Fruit fly (Drosophila melanogaster) whole organism, embryonic: ENCODE results near the gene Pex1.

Experiments used
- Blimp-1 ChIP-seq: fragments of 200-800 bp; sonication (Bioruptor generic); optimal IDR thresholded peaks from 3 replicates; lab custom pipeline; 2018; ENCODE audit warnings: missing biosample characterization, missing genetic modification characterization, mild to moderate bottlenecking, moderate library complexity, missing genetic modification reagents
- CG11093 ChIP-seq: fragments of 200-800 bp; sonication (Bioruptor generic); IDR thresholded peaks from 3 replicates; pipeline ENCODE4 v1.3.6; 2022; ENCODE audit warnings: missing biosample characterization, missing genetic modification characterization
- CG11504 ChIP-seq: fragments of 200-800 bp; sonication (Bioruptor generic); optimal IDR thresholded peaks from 3 replicates; lab custom pipeline; 2019; ENCODE audit warnings: missing biosample characterization, mild to moderate bottlenecking, missing genetic modification characterization, moderate library complexity
- CG12299 ChIP-seq: fragments of 200-800 bp; sonication (Bioruptor generic); optimal IDR thresholded peaks from 2 replicates; lab custom pipeline; 2018; ENCODE audit warnings: missing biosample characterization, mild to moderate bottlenecking, missing genetic modification characterization
- CG12391 ChIP-seq: fragments of 200-800 bp; sonication (Bioruptor generic); optimal IDR thresholded peaks from 3 replicates; lab custom pipeline; 2018; ENCODE audit warnings: missing biosample characterization, mild to moderate bottlenecking, missing genetic modification characterization, moderate library complexity
- CG13123 ChIP-seq: fragments of 200-800 bp; sonication (Bioruptor generic); optimal IDR thresholded peaks from 2 replicates; lab custom pipeline; 2016; ENCODE audit warnings: missing biosample characterization, missing genetic modification characterization
- CG14050 ChIP-seq: fragments of 200-800 bp; sonication (Bioruptor generic); IDR thresholded peaks from 3 replicates; pipeline ENCODE4 v1.3.6; 2022; ENCODE audit warnings: missing biosample characterization, missing genetic modification characterization
- CG17359 ChIP-seq: fragments of 200-800 bp; sonication (Bioruptor generic); optimal IDR thresholded peaks from 3 replicates; lab custom pipeline; 2018; ENCODE audit warnings: missing biosample characterization, mild to moderate bottlenecking, missing genetic modification characterization, moderate library complexity
- CG17361 ChIP-seq: fragments of 200-800 bp; sonication (Bioruptor generic); IDR thresholded peaks from 3 replicates; pipeline ENCODE4 v1.3.6; 2022; ENCODE audit warnings: missing biosample characterization, missing genetic modification characterization
- CG17385 ChIP-seq: fragments of 200-800 bp; sonication (Bioruptor generic); optimal IDR thresholded peaks from 3 replicates; lab custom pipeline; 2018; ENCODE audit warnings: missing biosample characterization, mild to moderate bottlenecking, missing genetic modification characterization
- CG17568 ChIP-seq: fragments of 200-800 bp; sonication (Bioruptor generic); optimal IDR thresholded peaks from 2 replicates; lab custom pipeline; 2018; ENCODE audit warnings: missing biosample characterization, mild to moderate bottlenecking, missing genetic modification characterization, moderate library complexity
- CG1792 ChIP-seq: fragments of 200-800 bp; sonication (Bioruptor generic); optimal IDR thresholded peaks from 2 replicates; lab custom pipeline; 2016; ENCODE audit warnings: missing biosample characterization, missing genetic modification characterization
- CG18476 ChIP-seq: fragments of 200-800 bp; sonication (Bioruptor generic); optimal IDR thresholded peaks from 2 replicates; lab custom pipeline; 2016; ENCODE audit warnings: missing biosample characterization, mild to moderate bottlenecking, missing genetic modification characterization
- CG2116 ChIP-seq: fragments of 200-800 bp; sonication (Bioruptor generic); optimal IDR thresholded peaks from 3 replicates; lab custom pipeline; 2018; ENCODE audit warnings: missing biosample characterization, mild to moderate bottlenecking, missing genetic modification characterization
- CG31224 ChIP-seq: fragments of 200-800 bp; sonication (Bioruptor generic); IDR thresholded peaks from 2 replicates; pipeline ENCODE4 v1.3.6; 2022; ENCODE audit warnings: missing biosample characterization, missing genetic modification characterization
- CG31365 ChIP-seq: fragments of 200-800 bp; sonication (Bioruptor generic); optimal IDR thresholded peaks from 2 replicates; lab custom pipeline; 2018; ENCODE audit warnings: missing biosample characterization, mild to moderate bottlenecking, missing genetic modification characterization
- CG32767 ChIP-seq: fragments of 200-800 bp; sonication (Bioruptor generic); IDR thresholded peaks from 2 replicates; pipeline ENCODE4 v1.3.6; 2022; ENCODE audit warnings: missing biosample characterization, missing genetic modification characterization
- CG4328 ChIP-seq: fragments of 200-800 bp; sonication (Bioruptor generic); optimal IDR thresholded peaks from 3 replicates; lab custom pipeline; 2017; ENCODE audit warnings: missing biosample characterization, missing genetic modification reagents, missing genetic modification characterization
- CG4730 ChIP-seq: fragments of 200-800 bp; sonication (Bioruptor generic); IDR thresholded peaks from 2 replicates; pipeline ENCODE4 v1.3.6; 2022; ENCODE audit warnings: missing biosample characterization, missing genetic modification characterization
- CG6175 ChIP-seq: fragments of 200-800 bp; sonication (Bioruptor generic); IDR thresholded peaks from 3 replicates; pipeline ENCODE4 v1.3.6; 2022; ENCODE audit warnings: missing biosample characterization, missing genetic modification characterization
- CG6654 ChIP-seq: fragments of 200-800 bp; sonication (Bioruptor generic); optimal IDR thresholded peaks from 2 replicates; lab custom pipeline; 2017; ENCODE audit warnings: missing biosample characterization, mild to moderate bottlenecking, missing genetic modification characterization
- CG7372 ChIP-seq: fragments of 200-800 bp; sonication (Bioruptor generic); IDR thresholded peaks from 2 replicates; pipeline ENCODE4 v1.3.6; 2022; ENCODE audit warnings: missing biosample characterization, missing genetic modification characterization
- CG8089 ChIP-seq: fragments of 200-800 bp; sonication (Bioruptor generic); optimal IDR thresholded peaks from 3 replicates; lab custom pipeline; 2016; ENCODE audit warnings: missing biosample characterization, missing genetic modification characterization
- CG8359 ChIP-seq: fragments of 200-800 bp; sonication (Bioruptor generic); optimal IDR thresholded peaks from 2 replicates; lab custom pipeline; 2017; ENCODE audit warnings: missing biosample characterization, mild to moderate bottlenecking, missing genetic modification characterization, borderline replicate concordance
- CG9817 ChIP-seq: fragments of 200-800 bp; sonication (Bioruptor generic); optimal IDR thresholded peaks from 2 replicates; lab custom pipeline; 2018; ENCODE audit warnings: missing biosample characterization, mild to moderate bottlenecking, missing genetic modification characterization, moderate library complexity
- Dfd ChIP-seq, 2 experiments: fragments of >200 bp; optimal IDR thresholded peaks; 2 replicates each; lab custom pipeline; 2017; ENCODE audit warnings: missing biosample characterization in 2 of 2, missing genetic modification characterization in 2 of 2
- E2f1 ChIP-seq: fragments of 200-800 bp; sonication (Bioruptor generic); IDR thresholded peaks from 2 replicates; pipeline ENCODE4 v1.3.6; 2022; ENCODE audit warnings: missing biosample characterization, missing genetic modification characterization
- Ets97D ChIP-seq: fragments of 200-800 bp; sonication (Bioruptor generic); optimal IDR thresholded peaks from 3 replicates; lab custom pipeline; 2016; ENCODE audit warnings: missing biosample characterization, missing genetic modification characterization
- H15 ChIP-seq: fragments of 200-800 bp; sonication (Bioruptor generic); IDR thresholded peaks from 3 replicates; pipeline ENCODE4 v1.3.6; 2022; ENCODE audit warnings: missing biosample characterization, missing genetic modification characterization
- Hmx ChIP-seq: fragments of 200-800 bp; sonication (Bioruptor generic); optimal IDR thresholded peaks from 2 replicates; lab custom pipeline; 2016; ENCODE audit warnings: missing biosample characterization, missing genetic modification characterization
- Hr51 ChIP-seq, 2 experiments: fragments of 200-800 bp; sonication (Bioruptor generic); optimal IDR thresholded peaks; 2 replicates in 1 of 2; 3 replicates in 1 of 2; lab custom pipeline; 2016 to 2018; ENCODE audit warnings: missing biosample characterization in 2 of 2, missing genetic modification characterization in 2 of 2, mild to moderate bottlenecking in 1 of 2, moderate library complexity in 1 of 2
- Hsf ChIP-seq: fragments of 200-800 bp; sonication (Bioruptor generic); optimal IDR thresholded peaks from 3 replicates; lab custom pipeline; 2016; ENCODE audit warnings: missing biosample characterization, missing genetic modification characterization
- Mes4 ChIP-seq: fragments of 200-800 bp; sonication (Bioruptor generic); optimal IDR thresholded peaks from 2 replicates; lab custom pipeline; 2016; ENCODE audit warnings: missing biosample characterization, missing genetic modification characterization
- NFAT ChIP-seq: fragments of 200-800 bp; sonication (Bioruptor generic); IDR thresholded peaks from 2 replicates; pipeline ENCODE4 v1.3.6; 2022; ENCODE audit warnings: missing biosample characterization, missing genetic modification characterization
- Tbp ChIP-seq: fragments of >200 bp; optimal IDR thresholded peaks from 2 replicates; lab custom pipeline; 2018; ENCODE audit warnings: missing biosample characterization, missing genetic modification characterization
- Xbp1 ChIP-seq: fragments of 200-800 bp; sonication (Bioruptor generic); optimal IDR thresholded peaks from 3 replicates; lab custom pipeline; 2016; ENCODE audit warnings: missing biosample characterization, mild to moderate bottlenecking, missing genetic modification characterization
- ara ChIP-seq: fragments of 200-800 bp; sonication (Bioruptor generic); IDR thresholded peaks from 2 replicates; pipeline ENCODE4 v1.3.6; 2022; ENCODE audit warnings: missing biosample characterization, missing genetic modification characterization
- bowl ChIP-seq: fragments of 200-800 bp; sonication (Bioruptor generic); IDR thresholded peaks from 2 replicates; pipeline ENCODE4 v1.3.6; 2022; ENCODE audit warnings: missing biosample characterization, missing genetic modification characterization
- danr ChIP-seq: fragments of 200-800 bp; sonication (Bioruptor generic); IDR thresholded peaks from 2 replicates; pipeline ENCODE4 v1.3.6; 2022; ENCODE audit warnings: missing biosample characterization, missing genetic modification characterization
- gem ChIP-seq: fragments of 200-800 bp; sonication (Bioruptor generic); optimal IDR thresholded peaks from 2 replicates; lab custom pipeline; 2019; ENCODE audit warnings: missing biosample characterization, mild to moderate bottlenecking, missing genetic modification characterization, moderate library complexity
- h ChIP-seq: fragments of >200 bp; optimal IDR thresholded peaks from 2 replicates; lab custom pipeline; 2017
- kay ChIP-seq: fragments of 200-800 bp; sonication (Bioruptor generic); optimal IDR thresholded peaks from 2 replicates; lab custom pipeline; 2016; ENCODE audit warnings: missing biosample characterization, missing genetic modification characterization
- lilli ChIP-seq: fragments of 200-800 bp; sonication (Bioruptor generic); optimal IDR thresholded peaks from 3 replicates; lab custom pipeline; 2016; ENCODE audit warnings: missing biosample characterization, missing genetic modification characterization
- peb ChIP-seq: fragments of 200-800 bp; sonication (Bioruptor generic); IDR thresholded peaks from 2 replicates; pipeline ENCODE4 v1.3.6; 2022; ENCODE audit warnings: missing biosample characterization, missing genetic modification characterization
- sisA ChIP-seq: fragments of 200-800 bp; sonication (Bioruptor generic); IDR thresholded peaks from 2 replicates; pipeline ENCODE4 v1.3.6; 2022; ENCODE audit warnings: missing biosample characterization, missing genetic modification characterization
- sna ChIP-seq: fragments of 200-800 bp; sonication (Bioruptor generic); IDR thresholded peaks from 2 replicates; pipeline ENCODE4 v1.3.6; 2022; ENCODE audit warnings: missing biosample characterization, missing genetic modification characterization; ENCODE audit not compliant: partially characterized antibody
- sug ChIP-seq: fragments of 200-800 bp; optimal IDR thresholded peaks from 2 replicates; lab custom pipeline; 2019; ENCODE audit warnings: missing biosample characterization, mild to moderate bottlenecking, missing genetic modification characterization, moderate library complexity
- tgo ChIP-seq: fragments of 200-800 bp; sonication (Bioruptor generic); IDR thresholded peaks from 3 replicates; pipeline ENCODE4 v1.3.6; 2022; ENCODE audit warnings: missing biosample characterization, missing genetic modification characterization
- trem ChIP-seq: fragments of 200-800 bp; optimal IDR thresholded peaks from 3 replicates; lab custom pipeline; 2019; ENCODE audit warnings: missing biosample characterization, mild to moderate bottlenecking, missing genetic modification characterization, moderate library complexity
- tup ChIP-seq: fragments of 200-800 bp; sonication (Bioruptor generic); optimal IDR thresholded peaks from 2 replicates; lab custom pipeline; 2016; ENCODE audit warnings: missing biosample characterization, mild to moderate bottlenecking, missing genetic modification characterization, moderate library complexity
- zfh1 ChIP-seq: fragments of 200-800 bp; sonication (Bioruptor generic); IDR thresholded peaks from 3 replicates; pipeline ENCODE4 v1.3.6; 2022; ENCODE audit warnings: missing biosample characterization, missing genetic modification characterization
- zfh2 ChIP-seq: fragments of 200-800 bp; sonication (Bioruptor generic); optimal IDR thresholded peaks from 2 replicates; lab custom pipeline; 2016; ENCODE audit warnings: missing biosample characterization, missing genetic modification characterization

The Pex1 gene

DNA sequence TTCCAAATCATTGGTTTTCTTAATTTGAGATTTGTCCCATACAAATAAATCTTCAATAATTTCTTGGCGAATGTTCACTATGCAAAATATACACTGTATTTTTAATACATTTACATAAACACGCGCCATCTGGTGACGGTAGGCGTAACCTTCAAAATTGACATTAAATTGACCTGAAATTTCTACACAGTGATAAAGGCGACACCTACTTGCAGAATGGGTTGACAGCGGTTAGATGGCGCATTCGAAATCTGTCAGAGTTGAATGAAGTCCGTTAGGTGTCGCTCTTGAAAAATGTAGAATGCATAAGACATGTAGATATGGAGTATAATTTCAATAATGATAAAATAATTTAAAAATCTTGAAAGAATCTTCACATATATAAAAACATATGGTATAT, 39.7 kb downstream of the Pex1 start (continued):
- TF ChIP-seq kay (GFP tag; lab: Kevin White, UChicago) (peak; percentile 63), CG18476 (GFP tag; lab: Kevin White, UChicago) (no peak), zfh2 (GFP tag; lab: Kevin White, UChicago) (peak; percentile 76), CG1792 (peak; percentile 51), CG6654 (GFP tag; lab: Kevin White, UChicago) (no peak), Dfd (GFP tag; optimal IDR thresholded peaks at IDR 0.05; lab: Kevin White, UChicago) (no peak), CG9817 (peak; percentile 93), tgo (peak; percentile 71), CG17568 (GFP tag; lab: Kevin White, UChicago) (peak; percentile 19), CG17359 (tag; lab: Kevin White, UChicago) (peak; percentile 73), CG13123 (peak; percentile 77), sug (tag; lab: Kevin White, UChicago) (peak; percentile 79), CG12391 (tag; lab: Kevin White, UChicago) (peak; percentile 64), H15 (GFP tag; lab: Robert Waterston, UW) (peak; percentile 84), CG12299 (tag; lab: Kevin White, UChicago) (peak; percentile 20), E2f1 (peak; percentile 67), CG8089 (GFP tag; lab: Kevin White, UChicago) (peak; percentile 86), Hsf (GFP tag; lab: Kevin White, UChicago) (peak; percentile 91), danr (peak; percentile 73; the same call in 1 of the 2 replicates), CG17361 (GFP tag; lab: Robert Waterston, UW) (peak; percentile 54; the same call in 1 of the 3 replicates), Xbp1 (GFP tag; lab: Kevin White, UChicago) (peak; percentile 96), Ets97D (GFP tag; lab: Kevin White, UChicago) (peak; percentile 64), Tbp (GFP tag; lab: Kevin White, UChicago) (no peak), trem (tag; lab: Kevin White, UChicago) (peak; percentile 66), tup (GFP tag; lab: Kevin White, UChicago) (no peak), Hmx (GFP tag; lab: Kevin White, UChicago) (no peak), peb (peak; percentile 40; the same call in 1 of the 2 replicates), NFAT (GFP tag; lab: Robert Waterston, UW) (peak; percentile 93), CG4730 (GFP tag; lab: Robert Waterston, UW) (peak; percentile 79), CG2116 (peak; percentile 52), h (lab: Kevin White, UChicago) (no peak), ara (GFP tag; lab: Robert Waterston, UW) (peak; percentile 53; the same call in 1 of the 2 replicates), gem (tag; lab: Kevin White, UChicago) (peak; percentile 79), bowl (GFP tag; lab: Robert Waterston, UW) (no peak), CG11504 (tag; lab: Kevin White, UChicago) (peak; percentile 64), CG31224 (peak; percentile 19; the same call in 1 of the 2 replicates), sna (GFP tag; lab: Robert Waterston, UW) (no peak), sisA (peak; percentile 95), Hr51 (GFP tag; optimal IDR thresholded peaks at IDR 0.05; lab: Kevin White, UChicago) (peak; percentile 55 to 79), CG6175 (GFP tag; lab: Robert Waterston, UW) (no peak; the same call in 1 of the 3 replicates), Mes4 (GFP tag; lab: Kevin White, UChicago) (peak; percentile 82), CG14050 (GFP tag; lab: Robert Waterston, UW) (peak; percentile 55; the same call in 2 of the 3 replicates), CG31365 (tag; lab: Kevin White, UChicago) (peak; percentile 50), Blimp-1 (GFP tag; lab: Kevin White, UChicago) (peak; percentile 54), CG4328 (GFP tag; lab: Kevin White, UChicago) (peak; percentile 24), CG7372 (GFP tag; lab: Robert Waterston, UW) (peak; percentile 74), lilli (GFP tag; lab: Kevin White, UChicago) (peak; percentile 82), CG17385 (GFP tag; lab: Kevin White, UChicago) (peak; percentile 13), CG32767 (GFP tag; lab: Robert Waterston, UW) (no peak), CG11093 (GFP tag; lab: Robert Waterston, UW) (peak; percentile 59; the same call in 2 of the 3 replicates), zfh1 (GFP tag; lab: Robert Waterston, UW) (peak; percentile 82), CG8359 (no peak)
